Worm (Caenorhabditis elegans): ENCODE measurements around the gene T28C12.6.

The T28C12.6 gene

ce11 chrV:6357236-6357635 is 21.3 kb upstream of the T28C12.6 start (continued):
- TF ChIP-seq nhr-77 (tag; optimal IDR thresholded peaks at IDR 0.05) (peak; percentile 12), lsy-2 (tag; optimal IDR thresholded peaks at IDR 0.05) (peak in 1 of 2 experiments; percentile 15), lin-35 (GFP tag; optimal IDR thresholded peaks at IDR 0.05) (no peak)

- TF ChIP-seq nhr-19 (GFP tag; conservative IDR thresholded peaks at IDR 0.05) (no peak), lin-14 (GFP tag; optimal IDR thresholded peaks at IDR 0.05) (peak; percentile 16), sptf-1 (tag; optimal IDR thresholded peaks at IDR 0.05) (no peak), elt-2 (tag; optimal IDR thresholded peaks at IDR 0.05) (peak; percentile 81), swsn-7 (tag; optimal IDR thresholded peaks at IDR 0.05) (no peak)
Measured at ce11 chrV:6355975-6356441, 20.1 kb upstream of the T28C12.6 start, which contains the start of gene bcl-11. bcl-11 (plus strand) TSS chrV:6356025.

- no peak for TF ChIP-seq snu-23 (GFP tag; optimal IDR thresholded peaks at IDR 0.05)
- no peak for TF ChIP-seq Y116A8C.19 (tag; optimal IDR thresholded peaks at IDR 0.05; ENCODE audit: borderline replicate concordance)
- no peak for TF ChIP-seq mab-9 (GFP tag; IDR thresholded peaks at IDR 0.05)
- no peak for TF ChIP-seq nhr-28 (tag; optimal IDR thresholded peaks at IDR 0.05)
- TF ChIP-seq ama-1 (optimal IDR thresholded peaks at IDR 0.05): no peak
Measured at ce11 chrV:6355412-6355811, 19.5 kb upstream of the T28C12.6 start.

ce11 chrV:6354786-6355185 is 18.9 kb upstream of the T28C12.6 start:
- no peak for TF ChIP-seq jun-1 (tag; optimal IDR thresholded peaks at IDR 0.05)
- TF ChIP-seq nhr-85 (tag): peak; percentile 72
- TF ChIP-seq efl-1 (optimal IDR thresholded peaks at IDR 0.05): no peak
- peak in 1 of 2 experiments; percentile 90 for TF ChIP-seq efl-1 (GFP tag; optimal IDR thresholded peaks at IDR 0.05 in 1 of 2)
- no peak for TF ChIP-seq fkh-8 (tag; optimal IDR thresholded peaks at IDR 0.05)
- TF ChIP-seq snu-23 (GFP tag; optimal IDR thresholded peaks at IDR 0.05): peak; percentile 8
- TF ChIP-seq aly-2 (tag; optimal IDR thresholded peaks at IDR 0.05): no peak
- no peak for TF ChIP-seq sptf-1 (tag; optimal IDR thresholded peaks at IDR 0.05)
- peak; percentile 52 for TF ChIP-seq lin-14 (GFP tag; optimal IDR thresholded peaks at IDR 0.05)
- no peak for TF ChIP-seq alr-1 (tag; optimal IDR thresholded peaks at IDR 0.05; ENCODE audit: borderline replicate concordance)
- TF ChIP-seq nhr-71 (tag; optimal IDR thresholded peaks at IDR 0.05): no peak
- TF ChIP-seq fos-1 (tag; optimal IDR thresholded peaks at IDR 0.05): no peak
- TF ChIP-seq lin-35 (GFP tag; optimal IDR thresholded peaks at IDR 0.05): peak in 1 of 2 experiments; percentile 19
- TF ChIP-seq elt-3 (tag; optimal IDR thresholded peaks at IDR 0.05): peak in 1 of 6 experiments; percentile 15
- TF ChIP-seq swsn-7 (tag; optimal IDR thresholded peaks at IDR 0.05): no peak
- TF ChIP-seq blmp-1 (tag; optimal IDR thresholded peaks at IDR 0.05): peak; percentile 68

ce11 chrV:6354202-6354601 is 18.3 kb upstream of the T28C12.6 start:
- TF ChIP-seq ceh-8 (GFP tag; optimal IDR thresholded peaks at IDR 0.05) (no peak), blmp-1 (tag; optimal IDR thresholded peaks at IDR 0.05) (peak; percentile 100)

ce11 chrV:6353182-6353780 is 17.4 kb upstream of the T28C12.6 start:
- no peak for TF ChIP-seq zip-4 (GFP tag; optimal IDR thresholded peaks at IDR 0.05)
- no peak for TF ChIP-seq xbp-1 (tag; optimal IDR thresholded peaks at IDR 0.05)
- peak; percentile 5 for TF ChIP-seq nhr-85 (tag)
- no peak for TF ChIP-seq ceh-63 (GFP tag; optimal IDR thresholded peaks at IDR 0.05)
- TF ChIP-seq efl-1 (optimal IDR thresholded peaks at IDR 0.05): no peak
- peak in 1 of 2 experiments; percentile 19 for TF ChIP-seq efl-1 (GFP tag; optimal IDR thresholded peaks at IDR 0.05 in 1 of 2)
- no peak for TF ChIP-seq nhr-77 (tag; optimal IDR thresholded peaks at IDR 0.05)
- TF ChIP-seq snu-23 (GFP tag; optimal IDR thresholded peaks at IDR 0.05): no peak
- TF ChIP-seq blmp-1 (tag; optimal IDR thresholded peaks at IDR 0.05): peak; percentile 98
- peak; percentile 4 for TF ChIP-seq elt-2 (tag; optimal IDR thresholded peaks at IDR 0.05)
- TF ChIP-seq nhr-76 (tag; optimal IDR thresholded peaks at IDR 0.05): no peak

ce11 chrV:6352350-6352749 is 16.4 kb upstream of the T28C12.6 start:
- TF ChIP-seq nhr-85 (tag) (peak; percentile 29), C34B4.2 (tag; optimal IDR thresholded peaks at IDR 0.05) (no peak), blmp-1 (tag; optimal IDR thresholded peaks at IDR 0.05) (peak; percentile 100)

Measured in whole organism, L1 larva.